Fruit fly (Drosophila melanogaster): ENCODE measurements around the gene mys.

The mys gene

DNA sequence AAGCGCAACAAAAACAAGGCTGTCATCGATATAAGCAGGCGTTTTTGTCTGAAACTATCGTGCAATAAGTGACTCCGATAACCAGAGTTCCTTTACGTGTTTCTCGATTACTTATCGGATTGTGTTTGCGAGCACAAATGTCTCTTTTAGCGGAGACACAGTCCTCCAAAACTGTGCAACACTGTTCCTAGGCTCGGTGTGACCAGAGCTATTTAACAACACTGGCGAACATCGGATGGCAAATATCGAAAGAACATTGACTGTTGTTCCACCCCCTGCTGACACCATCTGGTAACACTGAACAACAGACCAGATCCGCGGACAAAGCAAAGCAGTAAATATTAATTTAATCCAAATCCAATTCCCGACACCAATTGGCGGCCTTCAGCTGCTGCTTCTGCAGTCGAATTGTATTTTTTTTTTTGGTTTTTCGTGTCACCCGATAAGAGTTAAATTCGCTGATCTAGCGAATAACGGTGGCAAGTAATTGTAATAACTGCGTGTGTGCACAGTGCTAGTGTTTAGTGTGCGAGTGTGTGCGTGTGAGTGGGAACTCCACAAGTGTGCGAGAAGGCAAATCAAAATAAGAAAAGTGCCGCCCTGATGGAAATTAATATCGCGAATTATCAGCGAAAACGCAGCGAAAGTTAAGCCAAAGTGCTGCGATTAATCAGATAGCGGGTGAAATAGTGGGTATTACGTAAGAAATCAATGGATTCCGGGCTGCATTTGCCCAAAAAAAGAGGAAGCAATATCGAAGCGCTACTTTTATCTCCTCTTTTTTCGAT is at the start of gene mys (continued):
- peak; percentile 90 for TF ChIP-seq ato (GFP tag; IDR thresholded peaks at IDR 0.05; ENCODE audit: partially characterized antibody)
- peak; percentile 97 for TF ChIP-seq CG2116 (GFP tag; optimal IDR thresholded peaks at IDR 0.05)
- TF ChIP-seq kah (GFP tag; optimal IDR thresholded peaks at IDR 0.05), result peak; percentile 54
- TF ChIP-seq gfzf (GFP tag; optimal IDR thresholded peaks at IDR 0.05), result peak; percentile 95
- no peak for TF ChIP-seq run (tag; optimal IDR thresholded peaks at IDR 0.05)
- TF ChIP-seq CG7786 (GFP tag; optimal IDR thresholded peaks at IDR 0.05), result peak; percentile 72
- TF ChIP-seq CG4424 (GFP tag; optimal IDR thresholded peaks at IDR 0.05), result no peak
- TF ChIP-seq CG16779 (GFP tag; IDR thresholded peaks at IDR 0.05), result peak; percentile 71
- 0 out of 3 replicates have a peak, but pooled peaks have one; percentile 47 for TF ChIP-seq CG11695 (GFP tag; IDR thresholded peaks at IDR 0.05)
- TF ChIP-seq Dad (GFP tag; optimal IDR thresholded peaks at IDR 0.05), result peak; percentile 74
- peak; percentile 58 to 68 for TF ChIP-seq Pdp1 (GFP tag; optimal IDR thresholded peaks at IDR 0.05)
- TF ChIP-seq wor (GFP tag; IDR thresholded peaks at IDR 0.05), result no peak
- no peak for TF ChIP-seq Trl (optimal IDR thresholded peaks at IDR 0.05)
- TF ChIP-seq Trl (GFP tag; optimal IDR thresholded peaks at IDR 0.05), result peak; percentile 61
- TF ChIP-seq CG3838 (GFP tag; optimal IDR thresholded peaks at IDR 0.05), result no peak
- no peak for TF ChIP-seq schlank (tag; optimal IDR thresholded peaks at IDR 0.05)
- TF ChIP-seq Ada2b (GFP tag; IDR thresholded peaks at IDR 0.05), result 0 out of 2 replicates have a peak, but pooled peaks have one; percentile 16
- TF ChIP-seq Nf-YB (GFP tag; optimal IDR thresholded peaks at IDR 0.05), result peak; percentile 15
- peak; percentile 65 for TF ChIP-seq ftz-f1 (GFP tag; optimal IDR thresholded peaks at IDR 0.05)
- peak; percentile 99 for TF ChIP-seq BEAF-32 (GFP tag; optimal IDR thresholded peaks at IDR 0.05)
- TF ChIP-seq CG9817 (tag; optimal IDR thresholded peaks at IDR 0.05), result peak; percentile 66
- TF ChIP-seq CG14014 (GFP tag; IDR thresholded peaks at IDR 0.05), result peak; percentile 62; the same call in 1 of the 2 replicates
- TF ChIP-seq psq (GFP tag; optimal IDR thresholded peaks at IDR 0.05), result peak; percentile 26
- peak; percentile 85 for TF ChIP-seq CG14710 (tag; optimal IDR thresholded peaks at IDR 0.05)
- peak; percentile 64; the same call in 1 of the 2 replicates for TF ChIP-seq klu (GFP tag; IDR thresholded peaks at IDR 0.05)
- peak; percentile 61 for TF ChIP-seq wdn (GFP tag; IDR thresholded peaks at IDR 0.05)
- TF ChIP-seq Dek (tag; optimal IDR thresholded peaks at IDR 0.05), result peak; percentile 73
- peak; percentile 98 for TF ChIP-seq Ets65A (GFP tag)
- no peak for TF ChIP-seq CG10274 (GFP tag; optimal IDR thresholded peaks at IDR 0.05)
- TF ChIP-seq twi (tag; optimal IDR thresholded peaks at IDR 0.05), result peak; percentile 37
- peak; percentile 31 for TF ChIP-seq onecut (GFP tag; IDR thresholded peaks at IDR 0.05)
- no peak for TF ChIP-seq CG43689 (GFP tag; IDR thresholded peaks at IDR 0.05)
- no peak for TF ChIP-seq Lpt (GFP tag; optimal IDR thresholded peaks at IDR 0.05)
- TF ChIP-seq bowl (GFP tag; IDR thresholded peaks at IDR 0.05), result no peak; the same call in 1 of the 2 replicates
- no peak for TF ChIP-seq Dfd (GFP tag; optimal IDR thresholded peaks at IDR 0.05)
- TF ChIP-seq Rx (GFP tag; IDR thresholded peaks at IDR 0.05), result no peak
- peak; percentile 86 for TF ChIP-seq mam (GFP tag; optimal IDR thresholded peaks at IDR 0.05)
- TF ChIP-seq CG9797 (GFP tag; optimal IDR thresholded peaks at IDR 0.05), result peak; percentile 100
- TF ChIP-seq p53 (GFP tag; optimal IDR thresholded peaks at IDR 0.05), result peak; percentile 79
- TF ChIP-seq Hmr (GFP tag; optimal IDR thresholded peaks at IDR 0.05), result peak; percentile 90
- TF ChIP-seq org-1 (GFP tag; optimal IDR thresholded peaks at IDR 0.05), result peak; percentile 8
- no peak for TF ChIP-seq CG5180 (GFP tag; optimal IDR thresholded peaks at IDR 0.05)
- peak; percentile 34 for TF ChIP-seq CG6683 (GFP tag; optimal IDR thresholded peaks at IDR 0.05)
- no peak for TF ChIP-seq ATbp (GFP tag; optimal IDR thresholded peaks at IDR 0.05)
- TF ChIP-seq CG31441 (GFP tag; IDR thresholded peaks at IDR 0.05), result no peak
- no peak for TF ChIP-seq CG6254 (GFP tag; optimal IDR thresholded peaks at IDR 0.05)
- TF ChIP-seq Mrtf (GFP tag; IDR thresholded peaks at IDR 0.05), result peak; percentile 53; the same call in 1 of the 3 replicates
- peak; percentile 70 for TF ChIP-seq fu2 (GFP tag; optimal IDR thresholded peaks at IDR 0.05)
- no peak for TF ChIP-seq Sry-β (GFP tag; optimal IDR thresholded peaks at IDR 0.05)
